Fruit fly (Drosophila melanogaster) whole organism, adult: ENCODE results near the gene Galk.

Experiments
- CG11617 ChIP-seq: fragments of 200-800 bp; sonication (Bioruptor generic); optimal IDR thresholded peaks from 2 replicates; lab custom pipeline; 2017; ENCODE audit warnings: mild to moderate bottlenecking, missing biosample characterization, missing genetic modification reagents, missing genetic modification characterization
- CG12768 ChIP-seq: fragments of 200-800 bp; sonication (Bioruptor generic); optimal IDR thresholded peaks from 2 replicates; lab custom pipeline; 2017; ENCODE audit warnings: missing biosample characterization, missing genetic modification characterization, mild to moderate bottlenecking, moderate library complexity, missing genetic modification reagents
- CG1620 ChIP-seq: fragments of 200-800 bp; sonication (Bioruptor generic); optimal IDR thresholded peaks from 2 replicates; lab custom pipeline; 2016; ENCODE audit warnings: missing biosample characterization, missing genetic modification characterization
- CG33017 ChIP-seq: fragments of 200-800 bp; sonication (Bioruptor generic); optimal IDR thresholded peaks from 2 replicates; lab custom pipeline; 2018; ENCODE audit warnings: missing biosample characterization, mild to moderate bottlenecking, missing genetic modification characterization, moderate library complexity
- CG5204 ChIP-seq: fragments of 200-800 bp; sonication (Bioruptor generic); optimal IDR thresholded peaks from 2 replicates; lab custom pipeline; 2016; ENCODE audit warnings: missing biosample characterization, missing genetic modification characterization
- Clk ChIP-seq: fragments of 200-800 bp; sonication (Bioruptor generic); optimal IDR thresholded peaks from 2 replicates; lab custom pipeline; 2017; ENCODE audit warnings: missing biosample characterization, missing genetic modification characterization
- Crg-1 ChIP-seq: fragments of 200-800 bp; sonication (Bioruptor generic); optimal IDR thresholded peaks from 2 replicates; lab custom pipeline; 2016; ENCODE audit warnings: missing biosample characterization, missing genetic modification characterization
- Hr96 ChIP-seq: fragments of 200-800 bp; sonication (Bioruptor generic); optimal IDR thresholded peaks from 2 replicates; lab custom pipeline; 2016; ENCODE audit warnings: missing biosample characterization, missing genetic modification characterization
- Mnt ChIP-seq: fragments of 200-800 bp; sonication (Bioruptor generic); optimal IDR thresholded peaks from 2 replicates; lab custom pipeline; 2016; ENCODE audit warnings: missing biosample characterization, mild to moderate bottlenecking, missing genetic modification characterization
- bab1 ChIP-seq: fragments of 200-800 bp; sonication (Bioruptor generic); optimal IDR thresholded peaks from 3 replicates; lab custom pipeline; 2019; ENCODE audit warnings: missing biosample characterization, mild to moderate bottlenecking, missing genetic modification characterization, moderate library complexity
- cnc ChIP-seq, 2 experiments: fragments of >200 bp; optimal IDR thresholded peaks; 2 replicates each; lab custom pipeline; 2017
- kay ChIP-seq: fragments of 200-800 bp; sonication (Bioruptor generic); peaks from one replicate; lab custom pipeline; 2016; ENCODE audit warnings: missing biosample characterization, missing genetic modification characterization, borderline replicate concordance
- tj ChIP-seq: fragments of 200-800 bp; sonication (Bioruptor generic); optimal IDR thresholded peaks from 3 replicates; lab custom pipeline; 2017; ENCODE audit warnings: missing biosample characterization, mild to moderate bottlenecking, missing genetic modification characterization, moderate library complexity

DNA sequence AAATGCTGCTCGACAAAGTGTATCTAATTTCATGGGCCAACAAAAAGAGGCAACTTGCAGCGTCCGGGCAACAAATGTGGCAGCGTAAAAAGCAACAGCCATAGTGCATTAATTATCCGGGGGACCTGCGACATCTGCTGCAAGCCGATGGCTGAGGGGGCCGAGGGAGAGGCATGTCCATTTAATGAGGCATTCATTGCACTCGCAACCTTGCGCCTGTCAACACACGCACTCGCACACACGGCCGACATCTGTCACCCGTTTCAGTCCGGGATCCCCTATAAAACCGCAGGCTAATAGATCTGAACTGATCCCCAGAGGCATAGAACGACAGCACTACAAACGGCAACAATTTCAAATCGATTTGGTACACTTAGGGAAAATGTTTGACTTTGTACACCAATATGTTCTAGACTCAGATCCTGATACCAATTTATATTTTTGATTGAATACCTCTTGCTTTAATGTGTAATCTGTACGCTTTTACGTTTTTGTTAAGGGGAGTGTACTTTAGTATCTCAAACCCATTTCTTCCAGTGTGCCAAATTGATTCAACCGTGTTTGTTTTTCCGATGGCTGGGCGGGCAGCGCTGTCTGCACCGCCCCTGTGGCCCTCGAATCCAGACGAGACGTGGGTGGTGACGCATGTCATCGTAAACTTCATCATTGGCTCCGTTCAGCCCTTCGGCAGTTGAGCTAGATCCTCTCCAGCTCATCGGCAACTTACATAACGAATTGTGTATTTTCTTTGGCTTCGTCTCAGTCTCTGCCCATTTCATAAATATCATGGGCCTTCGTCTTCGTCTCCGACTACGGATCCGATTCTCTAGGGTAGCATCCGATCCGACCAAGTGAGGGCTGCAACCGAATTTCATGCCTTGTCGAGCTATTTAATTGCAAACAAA lies 25.8 kb upstream of the Galk start:
- TF ChIP-seq CG5204 (GFP tag; lab: Kevin White, UChicago) = no peak
- no peak for TF ChIP-seq kay (GFP tag; lab: Kevin White, UChicago)
- TF ChIP-seq Hr96 (GFP tag; lab: Kevin White, UChicago) = no peak
- no peak for TF ChIP-seq Clk (GFP tag; lab: Kevin White, UChicago)
- TF ChIP-seq CG12768 (GFP tag; lab: Kevin White, UChicago) = no peak
- TF ChIP-seq CG11617 (GFP tag; lab: Kevin White, UChicago) = no peak
- TF ChIP-seq CG33017 (tag; lab: Kevin White, UChicago) = no peak
- TF ChIP-seq tj = no peak
- TF ChIP-seq bab1 = no peak
- no peak for TF ChIP-seq Crg-1 (GFP tag; lab: Kevin White, UChicago)
- TF ChIP-seq CG1620 = no peak
- TF ChIP-seq Mnt (GFP tag; lab: Kevin White, UChicago) = no peak
- TF ChIP-seq cnc (optimal IDR thresholded peaks at IDR 0.05; lab: Kevin White, UChicago) = no peak
